Worm (Caenorhabditis elegans): Measurements from ENCODE around the gene T10G3.8.
A peak's percentile ranks its signal among the peaks of the same experiment; 100 is the strongest.

T10G3.8 gene

DNA sequence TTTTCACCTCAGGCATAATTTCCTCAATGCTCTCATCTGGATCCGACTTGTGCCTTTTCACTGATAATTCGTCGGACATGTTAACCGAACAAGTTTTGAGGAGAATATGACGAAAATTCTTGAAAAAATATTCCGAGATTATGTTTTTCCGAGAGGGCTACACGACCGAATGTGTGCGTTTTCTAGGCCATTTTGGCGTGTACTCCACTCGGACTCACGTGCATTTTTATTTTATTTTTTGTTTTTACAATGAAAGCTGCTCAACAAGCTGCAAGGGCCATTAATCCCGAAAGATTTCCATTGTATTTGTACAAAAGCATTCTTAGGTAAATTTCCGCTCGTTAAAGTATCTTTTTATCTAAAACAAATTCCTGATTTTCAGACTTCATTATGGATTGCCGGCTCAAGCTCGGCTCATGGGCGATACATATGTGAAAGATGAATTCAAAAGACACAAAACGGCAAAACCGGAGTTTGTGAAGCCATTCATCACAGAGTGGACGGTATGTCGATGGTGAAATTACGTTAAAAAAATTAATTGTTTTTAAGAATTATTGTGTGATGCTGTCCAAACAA lies 8.0 kb downstream of the T10G3.8 start, which contains the start of the genes F25H9.6 and F25H9.7 (continued):
- no peak for TF ChIP-seq pax-1 (tag; optimal IDR thresholded peaks at IDR 0.05)
- no peak for TF ChIP-seq ceh-30 (tag; optimal IDR thresholded peaks at IDR 0.05)
- no peak for TF ChIP-seq K09A11.1 (tag; optimal IDR thresholded peaks at IDR 0.05; ENCODE audit: insufficient read depth)
- TF ChIP-seq ceh-14 (tag; optimal IDR thresholded peaks at IDR 0.05): peak; percentile 76
- TF ChIP-seq F13H6.1 (tag; optimal IDR thresholded peaks at IDR 0.05): peak; percentile 80
- peak; percentile 41 for TF ChIP-seq sdc-2 (tag; optimal IDR thresholded peaks at IDR 0.05)
- peak; percentile 33 for TF ChIP-seq ceh-18 (tag; optimal IDR thresholded peaks at IDR 0.05)
- TF ChIP-seq hlh-8 (tag; optimal IDR thresholded peaks at IDR 0.05): peak; percentile 92
- TF ChIP-seq ets-4 (tag; optimal IDR thresholded peaks at IDR 0.05): peak; percentile 96
- TF ChIP-seq mec-3 (tag; optimal IDR thresholded peaks at IDR 0.05; ENCODE audit: borderline replicate concordance): peak; percentile 92
- no peak for TF ChIP-seq unc-55 (GFP tag; optimal IDR thresholded peaks at IDR 0.05)
- no peak for TF ChIP-seq odd-2 (tag; optimal IDR thresholded peaks at IDR 0.05)
- no peak for TF ChIP-seq K02D7.2 (tag; optimal IDR thresholded peaks at IDR 0.05)
- TF ChIP-seq ztf-16 (tag; optimal IDR thresholded peaks at IDR 0.05): peak; percentile 54
- no peak for TF ChIP-seq sox-2 (GFP tag; IDR thresholded peaks at IDR 0.05)
- TF ChIP-seq hlh-6 (tag; optimal IDR thresholded peaks at IDR 0.05): peak; percentile 52
- no peak for TF ChIP-seq madf-2 (tag; optimal IDR thresholded peaks at IDR 0.05)
- TF ChIP-seq nfya-1 (tag; optimal IDR thresholded peaks at IDR 0.05): peak; percentile 12
- peak; percentile 56 for TF ChIP-seq eyg-1 (tag; optimal IDR thresholded peaks at IDR 0.05)
- TF ChIP-seq syd-9 (tag; optimal IDR thresholded peaks at IDR 0.05): peak; percentile 7
- no peak for TF ChIP-seq che-1 (tag; optimal IDR thresholded peaks at IDR 0.05)
- TF ChIP-seq C38D4.7 (GFP tag; optimal IDR thresholded peaks at IDR 0.05): no peak
- TF ChIP-seq ceh-31 (tag; optimal IDR thresholded peaks at IDR 0.05): peak; percentile 98
- peak; percentile 42 for TF ChIP-seq unc-42 (tag; optimal IDR thresholded peaks at IDR 0.05)
- no peak for TF ChIP-seq elt-4 (tag; optimal IDR thresholded peaks at IDR 0.05)
- peak; percentile 17 for TF ChIP-seq pag-3 (tag; optimal IDR thresholded peaks at IDR 0.05; ENCODE audit: borderline replicate concordance)
- TF ChIP-seq pat-9 (tag; optimal IDR thresholded peaks at IDR 0.05): no peak
- TF ChIP-seq fkh-6 (tag; optimal IDR thresholded peaks at IDR 0.05): peak; percentile 76
- TF ChIP-seq nhr-11 (tag; optimal IDR thresholded peaks at IDR 0.05): no peak
- peak; percentile 64 for TF ChIP-seq elt-2 (tag; optimal IDR thresholded peaks at IDR 0.05)
- TF ChIP-seq dve-1 (tag; optimal IDR thresholded peaks at IDR 0.05): no peak
- no peak for TF ChIP-seq hlh-13 (GFP tag; optimal IDR thresholded peaks at IDR 0.05)
- TF ChIP-seq gmeb-2 (tag; optimal IDR thresholded peaks at IDR 0.05): no peak
- TF ChIP-seq ceh-34 (tag; optimal IDR thresholded peaks at IDR 0.05): peak; percentile 62
- no peak for TF ChIP-seq npax-4 (tag; optimal IDR thresholded peaks at IDR 0.05)

DNA sequence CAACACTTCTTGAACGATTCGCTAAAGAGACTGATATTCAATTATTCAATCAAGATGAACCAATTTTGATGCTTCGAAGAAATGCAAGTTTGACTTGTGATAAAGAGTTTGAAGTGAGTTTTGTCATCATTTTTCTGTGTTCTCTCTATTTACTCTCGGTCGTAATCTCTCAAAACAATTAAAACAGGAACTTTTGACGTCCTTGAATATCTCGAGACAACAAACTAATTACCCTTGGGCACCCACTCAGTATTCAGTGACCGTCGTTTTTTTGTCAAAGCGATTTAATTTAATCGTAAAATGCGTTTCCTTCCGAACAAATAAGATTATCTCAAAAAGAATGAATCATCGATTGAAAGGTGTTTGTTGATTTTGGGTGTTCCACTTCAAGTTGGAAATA lies 12.1 kb downstream of the T10G3.8 start:
- TF ChIP-seq eyg-1 (tag; optimal IDR thresholded peaks at IDR 0.05) (no peak), dmd-4 (tag; optimal IDR thresholded peaks at IDR 0.05; ENCODE audit: borderline replicate concordance) (no peak), zip-5 (tag; optimal IDR thresholded peaks at IDR 0.05) (no peak), nfya-1 (tag; optimal IDR thresholded peaks at IDR 0.05) (no peak), ceh-24 (tag; optimal IDR thresholded peaks at IDR 0.05) (no peak), K09A11.1 (tag; optimal IDR thresholded peaks at IDR 0.05; ENCODE audit: insufficient read depth) (no peak), nhr-11 (tag; optimal IDR thresholded peaks at IDR 0.05) (no peak), ceh-30 (tag; optimal IDR thresholded peaks at IDR 0.05) (no peak), odd-2 (tag; optimal IDR thresholded peaks at IDR 0.05) (no peak), che-1 (tag; optimal IDR thresholded peaks at IDR 0.05) (no peak), npax-4 (tag; optimal IDR thresholded peaks at IDR 0.05) (no peak), rnt-1 (tag; optimal IDR thresholded peaks at IDR 0.05) (no peak), lin-11 (tag; optimal IDR thresholded peaks at IDR 0.05) (no peak), madf-2 (tag; optimal IDR thresholded peaks at IDR 0.05) (no peak), sox-2 (GFP tag; IDR thresholded peaks at IDR 0.05) (no peak), tbx-2 (tag; optimal IDR thresholded peaks at IDR 0.05) (no peak), F13H6.1 (tag; optimal IDR thresholded peaks at IDR 0.05) (no peak), hlh-8 (tag; optimal IDR thresholded peaks at IDR 0.05) (no peak), ama-1 (optimal IDR thresholded peaks at IDR 0.05) (no peak)
